Worm (Caenorhabditis elegans): Measurements from ENCODE around the gene srw-79.

Gene srw-79

ce11 chrII:2920234-2920633, 26.3 kb upstream of the srw-79 start:
- no peak for TF ChIP-seq sox-2 (GFP tag; IDR thresholded peaks at IDR 0.05)
- TF ChIP-seq ttx-3 (tag; optimal IDR thresholded peaks at IDR 0.05) = no peak
- no peak for TF ChIP-seq syd-9 (tag; optimal IDR thresholded peaks at IDR 0.05)
- TF ChIP-seq ceh-18 (tag; optimal IDR thresholded peaks at IDR 0.05) = no peak
- TF ChIP-seq pag-3 (tag; optimal IDR thresholded peaks at IDR 0.05; ENCODE audit: borderline replicate concordance) = no peak
- no peak for TF ChIP-seq hlh-13 (GFP tag; optimal IDR thresholded peaks at IDR 0.05)

- TF ChIP-seq unc-55 (GFP tag; optimal IDR thresholded peaks at IDR 0.05) (peak; percentile 44), hlh-13 (GFP tag; optimal IDR thresholded peaks at IDR 0.05) (no peak), hlh-30 (tag; optimal IDR thresholded peaks at IDR 0.05; ENCODE audit: insufficient read depth) (peak; percentile 89), nfya-1 (tag; optimal IDR thresholded peaks at IDR 0.05) (peak; percentile 9)
These were observed 25.6 kb upstream of the srw-79 start for ce11 chrII:2920817-2921458.

ce11 chrII:2921860-2922259, 24.7 kb upstream of the srw-79 start:
- TF ChIP-seq pax-1 (tag; optimal IDR thresholded peaks at IDR 0.05) = no peak
- no peak for TF ChIP-seq tbx-7 (tag; optimal IDR thresholded peaks at IDR 0.05)
- TF ChIP-seq nfya-1 (tag; optimal IDR thresholded peaks at IDR 0.05) = no peak
- TF ChIP-seq nhr-232 (tag; optimal IDR thresholded peaks at IDR 0.05) = no peak
- TF ChIP-seq hlh-13 (GFP tag; optimal IDR thresholded peaks at IDR 0.05) = no peak

- TF ChIP-seq ztf-16 (tag; optimal IDR thresholded peaks at IDR 0.05) (no peak), ceh-31 (tag; optimal IDR thresholded peaks at IDR 0.05) (no peak), elt-2 (tag; optimal IDR thresholded peaks at IDR 0.05) (no peak), sox-2 (GFP tag; IDR thresholded peaks at IDR 0.05) (no peak), pros-1 (tag; optimal IDR thresholded peaks at IDR 0.05) (no peak), ceh-6 (GFP tag; optimal IDR thresholded peaks at IDR 0.05) (no peak), dve-1 (tag; optimal IDR thresholded peaks at IDR 0.05) (no peak), fkh-10 (GFP tag; optimal IDR thresholded peaks at IDR 0.05) (no peak), eyg-1 (tag; optimal IDR thresholded peaks at IDR 0.05) (no peak), F13H6.1 (tag; optimal IDR thresholded peaks at IDR 0.05) (no peak), fax-1 (tag; optimal IDR thresholded peaks at IDR 0.05) (no peak), pha-2 (tag; optimal IDR thresholded peaks at IDR 0.05) (no peak), lin-11 (tag; optimal IDR thresholded peaks at IDR 0.05) (no peak), pqm-1 (tag; optimal IDR thresholded peaks at IDR 0.05) (no peak), sdc-2 (tag; optimal IDR thresholded peaks at IDR 0.05) (no peak), unc-86 (tag; optimal IDR thresholded peaks at IDR 0.05) (no peak), ceh-14 (tag; optimal IDR thresholded peaks at IDR 0.05) (no peak), ref-2 (tag; optimal IDR thresholded peaks at IDR 0.05) (no peak), pax-1 (tag; optimal IDR thresholded peaks at IDR 0.05) (no peak), mec-3 (tag; optimal IDR thresholded peaks at IDR 0.05; ENCODE audit: borderline replicate concordance) (no peak)
These were observed 24.2 kb upstream of the srw-79 start for ce11 chrII:2922359-2922758.

ce11 chrII:2922782-2923181, 23.8 kb upstream of the srw-79 start:
- TF ChIP-seq tbx-2 (tag; optimal IDR thresholded peaks at IDR 0.05) (no peak), ceh-22 (tag; optimal IDR thresholded peaks at IDR 0.05) (no peak), C08G9.2 (tag; optimal IDR thresholded peaks at IDR 0.05) (no peak), rnt-1 (tag; optimal IDR thresholded peaks at IDR 0.05) (no peak), ceh-19 (GFP tag; optimal IDR thresholded peaks at IDR 0.05) (no peak), K09A11.1 (tag; optimal IDR thresholded peaks at IDR 0.05; ENCODE audit: insufficient read depth) (no peak), ceh-18 (tag; optimal IDR thresholded peaks at IDR 0.05) (no peak), ahr-1 (tag; optimal IDR thresholded peaks at IDR 0.05) (no peak), sdc-2 (tag; optimal IDR thresholded peaks at IDR 0.05) (no peak), nhr-232 (tag; optimal IDR thresholded peaks at IDR 0.05) (no peak), odd-2 (tag; optimal IDR thresholded peaks at IDR 0.05) (no peak), ets-4 (tag; optimal IDR thresholded peaks at IDR 0.05) (no peak), ceh-45 (GFP tag; IDR thresholded peaks at IDR 0.05) (no peak)
